Fruit fly (Drosophila melanogaster): ENCODE data around the gene Mat89Ba.

DNA sequence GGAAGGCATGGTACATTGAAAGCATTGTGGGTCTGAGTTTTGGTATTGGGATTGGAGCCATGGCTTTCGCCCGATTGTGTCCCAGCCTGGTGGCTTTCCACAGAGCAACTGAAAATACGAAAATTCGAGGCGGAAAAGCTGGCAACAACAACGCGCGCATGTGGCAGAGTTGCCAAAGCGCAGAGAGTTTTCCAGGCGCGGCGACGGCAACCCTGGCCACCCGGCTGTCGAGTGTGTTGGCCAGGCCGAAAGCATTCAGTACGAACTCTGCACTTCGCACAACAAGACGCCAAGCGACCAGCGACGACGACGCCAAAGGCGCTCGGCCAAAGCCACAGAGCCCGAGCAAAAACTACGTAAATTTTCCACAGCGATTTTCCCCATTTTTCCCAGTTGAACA, 46.5 kb downstream of the Mat89Ba start:
- TF ChIP-seq CG32264 (GFP tag; optimal IDR thresholded peaks at IDR 0.05) (no peak), h (GFP tag; optimal IDR thresholded peaks at IDR 0.05) (no peak), pan (optimal IDR thresholded peaks at IDR 0.05) (no peak), foxo (GFP tag; optimal IDR thresholded peaks at IDR 0.05) (no peak), sage (GFP tag; optimal IDR thresholded peaks at IDR 0.05) (no peak), Rel (GFP tag; optimal IDR thresholded peaks at IDR 0.05) (no peak), Rel (tag; optimal IDR thresholded peaks at IDR 0.05) (no peak)
